Worm (Caenorhabditis elegans) whole organism, mixed stage, embryonic: ENCODE results near the gene R08C7.11.

Experiments used
- bed-3 ChIP-seq: fragments of 200-800 bp; sonication (Bioruptor generic); optimal IDR thresholded peaks from 3 replicates; lab custom pipeline; 2018; ENCODE audit warnings: mild to moderate bottlenecking, missing genetic modification characterization, moderate library complexity, missing compliant biosample characterization
- blmp-1 ChIP-seq: fragments of 150-350 bp; optimal IDR thresholded peaks from 2 replicates; lab custom pipeline; 2014; ENCODE audit warnings: missing biosample characterization, missing genetic modification characterization
- ceh-39 ChIP-seq: fragments of 150-350 bp; optimal IDR thresholded peaks from 2 replicates; lab custom pipeline; 2014; ENCODE audit warnings: missing biosample characterization, missing genetic modification characterization
- ceh-43 ChIP-seq: fragments of 200-800 bp; sonication (Bioruptor generic); optimal IDR thresholded peaks from 2 replicates; lab custom pipeline; 2018; ENCODE audit warnings: mild to moderate bottlenecking, missing genetic modification characterization, moderate library complexity, missing compliant biosample characterization
- ceh-83 ChIP-seq: fragments of 200-800 bp; sonication (Bioruptor generic); optimal IDR thresholded peaks from 2 replicates; lab custom pipeline; 2018; ENCODE audit warnings: mild to moderate bottlenecking, missing genetic modification characterization, missing compliant biosample characterization
- ces-1 ChIP-seq: fragments of 150-350 bp; optimal IDR thresholded peaks from 2 replicates; lab custom pipeline; 2014; ENCODE audit warnings: missing biosample characterization, missing genetic modification reagents, missing genetic modification characterization
- cnd-1 ChIP-seq: fragments of 200-800 bp; sonication (Bioruptor generic); optimal IDR thresholded peaks from 2 replicates; lab custom pipeline; 2018; ENCODE audit warnings: mild to moderate bottlenecking, missing genetic modification characterization, missing compliant biosample characterization
- drap-1 ChIP-seq: fragments of 200-800 bp; sonication (Bioruptor generic); optimal IDR thresholded peaks from 3 replicates; lab custom pipeline; 2018; ENCODE audit warnings: mild to moderate bottlenecking, missing genetic modification characterization, missing compliant biosample characterization
- elt-1 ChIP-seq: sonication (generic microtip); optimal IDR thresholded peaks from 2 replicates; lab custom pipeline; 2017; ENCODE audit warnings: missing genetic modification characterization, mild to moderate bottlenecking, missing compliant biosample characterization, antibody characterized with exemption, moderate library complexity, borderline replicate concordance; ENCODE audit not compliant: insufficient read depth
- flh-1 ChIP-seq: fragments of 200-800 bp; sonication (Bioruptor generic); optimal IDR thresholded peaks from 2 replicates; lab custom pipeline; 2018; ENCODE audit warnings: mild to moderate bottlenecking, missing genetic modification characterization, moderate library complexity, missing compliant biosample characterization
- hlh-1 ChIP-seq: fragments of 150-350 bp; optimal IDR thresholded peaks from 2 replicates; lab custom pipeline; 2014; ENCODE audit warnings: missing biosample characterization, missing genetic modification reagents, missing genetic modification characterization
- lin-13 ChIP-seq: fragments of 150-350 bp; optimal IDR thresholded peaks from 2 replicates; lab custom pipeline; 2014; ENCODE audit warnings: missing biosample characterization, missing genetic modification characterization
- lin-32 ChIP-seq: fragments of 200-800 bp; sonication (Bioruptor generic); optimal IDR thresholded peaks from 2 replicates; lab custom pipeline; 2018; ENCODE audit warnings: mild to moderate bottlenecking, missing genetic modification characterization, missing compliant biosample characterization
- lsy-2 ChIP-seq: fragments of 150-350 bp; optimal IDR thresholded peaks from 2 replicates; lab custom pipeline; 2014; ENCODE audit warnings: missing biosample characterization, missing genetic modification characterization
- mab-5 ChIP-seq: fragments of 150-350 bp; optimal IDR thresholded peaks from 2 replicates; lab custom pipeline; 2014; ENCODE audit warnings: missing biosample characterization, missing genetic modification characterization
- mep-1 ChIP-seq: fragments of 150-350 bp; optimal IDR thresholded peaks from 2 replicates; lab custom pipeline; 2017; ENCODE audit warnings: missing biosample characterization, missing genetic modification reagents, missing genetic modification characterization, inconsistent platforms
- mls-2 ChIP-seq: sonication (generic microtip); optimal IDR thresholded peaks from 2 replicates; lab custom pipeline; 2016; ENCODE audit warnings: mild to moderate bottlenecking, missing genetic modification characterization, moderate library complexity, missing compliant biosample characterization
- nhr-12 ChIP-seq: fragments of 150-350 bp; optimal IDR thresholded peaks from 2 replicates; lab custom pipeline; 2014; ENCODE audit warnings: missing biosample characterization, missing genetic modification characterization
- nhr-2 ChIP-seq: fragments of 150-350 bp; optimal IDR thresholded peaks from 2 replicates; lab custom pipeline; 2014; ENCODE audit warnings: missing biosample characterization, missing genetic modification characterization
- nhr-237 ChIP-seq: fragments of 150-350 bp; optimal IDR thresholded peaks from 2 replicates; lab custom pipeline; 2014; ENCODE audit warnings: missing biosample characterization, missing genetic modification characterization
- nhr-76 ChIP-seq: sonication (generic microtip); optimal IDR thresholded peaks from 2 replicates; lab custom pipeline; 2017; ENCODE audit warnings: missing biosample characterization, missing genetic modification characterization
- pha-4 ChIP-seq: fragments of 150-350 bp; optimal IDR thresholded peaks from 2 replicates; lab custom pipeline; 2018; ENCODE audit warnings: missing biosample characterization, missing genetic modification reagents, missing genetic modification characterization
- sem-2 ChIP-seq: fragments of 200-800 bp; sonication (Bioruptor generic); optimal IDR thresholded peaks from 2 replicates; lab custom pipeline; 2018; ENCODE audit warnings: mild to moderate bottlenecking, missing genetic modification characterization, missing compliant biosample characterization
- snpc-4 ChIP-seq: fragments of 150-350 bp; optimal IDR thresholded peaks from 2 replicates; lab custom pipeline; 2014; ENCODE audit warnings: missing biosample characterization, missing genetic modification characterization
- sptf-1 ChIP-seq: sonication (generic microtip); optimal IDR thresholded peaks from 2 replicates; lab custom pipeline; 2017; ENCODE audit warnings: mild to moderate bottlenecking, missing genetic modification characterization, moderate library complexity, missing compliant biosample characterization
- tbx-8 ChIP-seq: fragments of 200-800 bp; sonication (Bioruptor generic); optimal IDR thresholded peaks from 2 replicates; lab custom pipeline; 2018; ENCODE audit warnings: mild to moderate bottlenecking, missing genetic modification characterization, moderate library complexity, missing compliant biosample characterization
- unc-120 ChIP-seq: sonication (generic microtip); optimal IDR thresholded peaks from 2 replicates; lab custom pipeline; 2017; ENCODE audit warnings: missing genetic modification characterization, missing compliant biosample characterization; ENCODE audit not compliant: poor library complexity, severe bottlenecking
- unc-39 ChIP-seq: fragments of 150-350 bp; optimal IDR thresholded peaks from 2 replicates; lab custom pipeline; 2014; ENCODE audit warnings: missing biosample characterization, missing genetic modification characterization
- unc-62 ChIP-seq: fragments of 150-350 bp; optimal IDR thresholded peaks from 2 replicates; lab custom pipeline; 2014; ENCODE audit warnings: missing biosample characterization, missing genetic modification reagents, missing genetic modification characterization
- zip-8 ChIP-seq: fragments of 150-350 bp; optimal IDR thresholded peaks from 2 replicates; lab custom pipeline; 2014; ENCODE audit warnings: missing biosample characterization, missing genetic modification characterization
- ztf-11 ChIP-seq: fragments of 150-350 bp; optimal IDR thresholded peaks from 2 replicates; lab custom pipeline; 2014; ENCODE audit warnings: missing biosample characterization, missing genetic modification characterization

Gene R08C7.11

ce11 chrIV:4449843-4450242 is 4.9 kb downstream of the R08C7.11 start:
- TF ChIP-seq snpc-4 (tag; lab: Kevin White, UChicago) (no peak), nhr-2 (no peak)
- TF ChIP-seq, all 35 proteins: peak for 0

ce11 chrIV:4449439-4449838 is 5.3 kb downstream of the R08C7.11 start, which contains the start of gene R08C7.12:
TSS of gene R08C7.12 (plus strand) at chrIV:4449739.
- TF ChIP-seq nhr-2, result no peak
- TF ChIP-seq mab-5 (tag; lab: Kevin White, UChicago), result no peak
- TF ChIP-seq hlh-1 (tag; lab: Kevin White, UChicago), result no peak
- TF ChIP-seq ces-1 (GFP tag; lab: Kevin White, UChicago), result no peak

ce11 chrIV:4448343-4448742 is 6.4 kb downstream of the R08C7.11 start:
- TF ChIP-seq lin-32 (GFP tag; lab: Kevin White, UChicago) (peak; percentile 97), zip-8 (tag; lab: Kevin White, UChicago) (peak; percentile 30), cnd-1 (tag; lab: Kevin White, UChicago) (peak; percentile 89), hlh-1 (tag; lab: Kevin White, UChicago) (peak; percentile 88), ces-1 (GFP tag; lab: Kevin White, UChicago) (peak; percentile 62), lsy-2 (tag; lab: Kevin White, UChicago) (no peak)
- TF ChIP-seq, all 35 proteins: peak for 5

ce11 chrIV:4447367-4447766 is 7.4 kb downstream of the R08C7.11 start:
- TF ChIP-seq drap-1 (no peak), hlh-1 (tag; lab: Kevin White, UChicago) (no peak), nhr-76 (tag; lab: Kevin White, UChicago) (no peak), nhr-2 (no peak), zip-8 (tag; lab: Kevin White, UChicago) (no peak), bed-3 (no peak), ceh-43 (GFP tag; lab: Kevin White, UChicago) (no peak), tbx-8 (no peak), ceh-83 (no peak), sem-2 (no peak), snpc-4 (tag; lab: Kevin White, UChicago) (no peak), blmp-1 (no peak), lsy-2 (tag; lab: Kevin White, UChicago) (no peak), unc-120 (tag; lab: Kevin White, UChicago) (no peak), unc-39 (tag; lab: Kevin White, UChicago) (no peak), nhr-237 (tag; lab: Kevin White, UChicago) (no peak), pha-4 (no peak)

- TF ChIP-seq nhr-76 (tag; lab: Kevin White, UChicago) (no peak), lin-32 (GFP tag; lab: Kevin White, UChicago) (no peak), ceh-39 (tag; lab: Kevin White, UChicago) (no peak), elt-1 (no peak), sptf-1 (tag; lab: Kevin White, UChicago) (no peak), nhr-2 (no peak), ceh-43 (GFP tag; lab: Kevin White, UChicago) (no peak), unc-62 (GFP tag; lab: Kevin White, UChicago) (no peak), pha-4 (no peak), ztf-11 (no peak), unc-39 (tag; lab: Kevin White, UChicago) (no peak), blmp-1 (no peak), sem-2 (no peak), bed-3 (no peak), mab-5 (tag; lab: Kevin White, UChicago) (no peak)
Measured at ce11 chrIV:4447284-4447366, 7.6 kb downstream of the R08C7.11 start, which contains the start of gene chat-1. TSS of gene chat-1 (plus strand) at chrIV:4447331.

ce11 chrIV:4446884-4447283 is 7.9 kb downstream of the R08C7.11 start:
- peak; percentile 10 for TF ChIP-seq hlh-1 (tag; lab: Kevin White, UChicago)
- TF ChIP-seq lsy-2 (tag; lab: Kevin White, UChicago), result peak; percentile 6
- TF ChIP-seq lin-32 (GFP tag; lab: Kevin White, UChicago), result no peak
- peak; percentile 40 for TF ChIP-seq ces-1 (GFP tag; lab: Kevin White, UChicago)
- no peak for TF ChIP-seq unc-62 (GFP tag; lab: Kevin White, UChicago)
- peak; percentile 3 for TF ChIP-seq unc-120 (tag; lab: Kevin White, UChicago)

- TF ChIP-seq flh-1, result no peak
- TF ChIP-seq pha-4, result peak; percentile 96
- peak; percentile 63 for TF ChIP-seq nhr-2
- TF ChIP-seq unc-62 (GFP tag; lab: Kevin White, UChicago), result peak; percentile 78
- TF ChIP-seq mls-2 (tag; lab: Kevin White, UChicago), result peak; percentile 52
- peak; percentile 90 for TF ChIP-seq ceh-39 (tag; lab: Kevin White, UChicago)
- TF ChIP-seq hlh-1 (tag; lab: Kevin White, UChicago), result peak; percentile 67
- peak; percentile 44 for TF ChIP-seq cnd-1 (tag; lab: Kevin White, UChicago)
- TF ChIP-seq unc-120 (tag; lab: Kevin White, UChicago), result peak; percentile 46
- TF ChIP-seq sptf-1 (tag; lab: Kevin White, UChicago), result peak; percentile 61
- peak; percentile 96 for TF ChIP-seq lin-13
- peak; percentile 32 for TF ChIP-seq drap-1
- TF ChIP-seq ces-1 (GFP tag; lab: Kevin White, UChicago), result peak; percentile 70
- no peak for TF ChIP-seq zip-8 (tag; lab: Kevin White, UChicago)
- peak; percentile 33 for TF ChIP-seq ceh-83
- TF ChIP-seq lsy-2 (tag; lab: Kevin White, UChicago), result peak; percentile 99
- peak; percentile 87 for TF ChIP-seq nhr-237 (tag; lab: Kevin White, UChicago)
- no peak for TF ChIP-seq nhr-12 (tag; lab: Kevin White, UChicago)
- peak; percentile 96 for TF ChIP-seq mep-1 (tag; lab: Kevin White, UChicago)
- no peak for TF ChIP-seq ceh-43 (GFP tag; lab: Kevin White, UChicago)
- peak; percentile 30 for TF ChIP-seq lin-32 (GFP tag; lab: Kevin White, UChicago)
- TF ChIP-seq tbx-8, result no peak
Measured at ce11 chrIV:4445711-4446290, 8.9 kb downstream of the R08C7.11 start, which contains the start of the genes wapl-1 and htz-1. TSS of gene wapl-1 (minus strand) at chrIV:4445740. TSS of gene htz-1 (plus strand) at chrIV:4446216.
